Fruit fly (Drosophila melanogaster) whole organism, embryonic: ENCODE data around the gene CG33299.

Experiments
- Awh ChIP-seq: fragments of 200-800 bp; sonication (Bioruptor generic); IDR thresholded peaks from 2 replicates; pipeline ENCODE4, ENCODE4 v1.3.6; 2022; ENCODE audit warnings: missing biosample characterization, missing genetic modification characterization
- B-H1 ChIP-seq: fragments of 200-800 bp; sonication (Bioruptor generic); IDR thresholded peaks from 3 replicates; pipeline ENCODE4 v1.3.6; 2022; ENCODE audit warnings: missing biosample characterization, missing genetic modification characterization
- CG10274 ChIP-seq: fragments of 200-800 bp; sonication (Bioruptor generic); optimal IDR thresholded peaks from 3 replicates; lab custom pipeline; 2017; ENCODE audit warnings: missing biosample characterization, mild to moderate bottlenecking, missing genetic modification characterization
- CG11504 ChIP-seq: fragments of 200-800 bp; sonication (Bioruptor generic); optimal IDR thresholded peaks from 3 replicates; lab custom pipeline; 2019; ENCODE audit warnings: missing biosample characterization, mild to moderate bottlenecking, missing genetic modification characterization, moderate library complexity
- CG12104 ChIP-seq: fragments of 200-800 bp; sonication (Bioruptor generic); optimal IDR thresholded peaks from 3 replicates; lab custom pipeline; 2016; ENCODE audit warnings: missing biosample characterization, missing genetic modification characterization
- CG13296 ChIP-seq: fragments of 200-800 bp; sonication (Bioruptor generic); optimal IDR thresholded peaks from 3 replicates; lab custom pipeline; 2018; ENCODE audit warnings: missing biosample characterization, mild to moderate bottlenecking, missing genetic modification characterization
- CG14014 ChIP-seq: fragments of 200-800 bp; sonication (Bioruptor generic); IDR thresholded peaks from 2 replicates; pipeline ENCODE4 v1.3.6; 2022; ENCODE audit warnings: missing biosample characterization, missing genetic modification characterization
- CG15696 ChIP-seq: fragments of 200-800 bp; sonication (Bioruptor generic); optimal IDR thresholded peaks from 2 replicates; lab custom pipeline; 2019; ENCODE audit warnings: missing biosample characterization, mild to moderate bottlenecking, missing genetic modification characterization, moderate library complexity
- CG16813 ChIP-seq: fragments of 200-800 bp; sonication (Bioruptor generic); IDR thresholded peaks from 3 replicates; pipeline ENCODE4 v1.3.6; 2022; ENCODE audit warnings: missing biosample characterization, missing genetic modification characterization; ENCODE audit not compliant: partially characterized antibody
- CG2120 ChIP-seq: fragments of 200-800 bp; sonication (Bioruptor generic); optimal IDR thresholded peaks from 3 replicates; lab custom pipeline; 2016; ENCODE audit warnings: missing biosample characterization, missing genetic modification characterization
- CG2129 ChIP-seq: fragments of 200-800 bp; sonication (Bioruptor generic); IDR thresholded peaks from 2 replicates; pipeline ENCODE4 v1.3.6; 2022; ENCODE audit warnings: missing biosample characterization, missing genetic modification characterization; ENCODE audit not compliant: partially characterized antibody
- CG2875 ChIP-seq: fragments of 200-800 bp; sonication (Bioruptor generic); optimal IDR thresholded peaks from 2 replicates; lab custom pipeline; 2017; ENCODE audit warnings: missing biosample characterization, mild to moderate bottlenecking, missing genetic modification characterization, missing genetic modification reagents
- CG2889 ChIP-seq: fragments of 200-800 bp; sonication (Bioruptor generic); IDR thresholded peaks from 3 replicates; pipeline ENCODE4 v1.3.6; 2022; ENCODE audit warnings: missing biosample characterization, missing genetic modification characterization
- CG30403 ChIP-seq: fragments of 200-800 bp; sonication (Bioruptor generic); optimal IDR thresholded peaks from 3 replicates; lab custom pipeline; 2016; ENCODE audit warnings: missing biosample characterization, missing genetic modification characterization
- CG31441 ChIP-seq: fragments of 200-800 bp; sonication (Bioruptor generic); IDR thresholded peaks from 2 replicates; pipeline ENCODE4 v1.3.6; 2022; ENCODE audit warnings: missing biosample characterization, missing genetic modification characterization
- CG33557 ChIP-seq: fragments of 200-800 bp; sonication (Bioruptor generic); optimal IDR thresholded peaks from 2 replicates; lab custom pipeline; 2019; ENCODE audit warnings: missing biosample characterization, mild to moderate bottlenecking, missing genetic modification characterization, moderate library complexity
- CG43689 ChIP-seq: fragments of 200-800 bp; sonication (Bioruptor generic); IDR thresholded peaks from 2 replicates; pipeline ENCODE4 v1.3.6; 2022; ENCODE audit warnings: missing biosample characterization, missing genetic modification characterization
- CG5953 ChIP-seq: fragments of 200-800 bp; sonication (Bioruptor generic); IDR thresholded peaks from 2 replicates; pipeline ENCODE4 v1.3.6; 2022; ENCODE audit warnings: missing biosample characterization, missing genetic modification characterization
- CG7745 ChIP-seq: fragments of 200-800 bp; sonication (Bioruptor generic); optimal IDR thresholded peaks from 2 replicates; lab custom pipeline; 2018; ENCODE audit warnings: missing biosample characterization, mild to moderate bottlenecking, missing genetic modification characterization, moderate library complexity
- CG8089 ChIP-seq: fragments of 200-800 bp; sonication (Bioruptor generic); optimal IDR thresholded peaks from 3 replicates; lab custom pipeline; 2016; ENCODE audit warnings: missing biosample characterization, missing genetic modification characterization
- CG8388 ChIP-seq: fragments of 200-800 bp; sonication (Bioruptor generic); optimal IDR thresholded peaks from 2 replicates; lab custom pipeline; 2019; ENCODE audit warnings: missing biosample characterization, mild to moderate bottlenecking, missing genetic modification characterization, moderate library complexity
- CG8478 ChIP-seq: fragments of >200 bp; optimal IDR thresholded peaks from 2 replicates; lab custom pipeline; 2018
- Deaf1 ChIP-seq: fragments of 200-800 bp; optimal IDR thresholded peaks from 3 replicates; lab custom pipeline; 2019; ENCODE audit warnings: missing biosample characterization, mild to moderate bottlenecking, missing genetic modification characterization, moderate library complexity
- Doc3 ChIP-seq: fragments of 200-800 bp; sonication (Bioruptor generic); IDR thresholded peaks from 3 replicates; pipeline ENCODE4 v1.3.6; 2022; ENCODE audit warnings: missing biosample characterization, missing genetic modification characterization; ENCODE audit not compliant: partially characterized antibody
- E2f1 ChIP-seq: fragments of 200-800 bp; sonication (Bioruptor generic); IDR thresholded peaks from 2 replicates; pipeline ENCODE4 v1.3.6; 2022; ENCODE audit warnings: missing biosample characterization, missing genetic modification characterization
- Elba2 ChIP-seq: fragments of 200-800 bp; sonication (Bioruptor generic); optimal IDR thresholded peaks from 3 replicates; lab custom pipeline; 2016; ENCODE audit warnings: missing biosample characterization, missing genetic modification characterization
- HLH3B ChIP-seq: fragments of 200-800 bp; sonication (Bioruptor generic); IDR thresholded peaks from 2 replicates; pipeline ENCODE4 v1.3.6; 2022; ENCODE audit warnings: missing biosample characterization, missing genetic modification characterization
- Hmr ChIP-seq: fragments of 200-800 bp; sonication (Bioruptor generic); optimal IDR thresholded peaks from 3 replicates; lab custom pipeline; 2017; ENCODE audit warnings: mild to moderate bottlenecking, missing biosample characterization, missing genetic modification reagents, missing genetic modification characterization
- Hr78 ChIP-seq, 2 experiments: fragments of 200-800 bp in 1 of 2; fragments of >200 bp in 1 of 2; sonication (Bioruptor generic) in 1 of 2; optimal IDR thresholded peaks; 2 replicates each; lab custom pipeline; 2017 to 2019; ENCODE audit warnings: missing biosample characterization in 2 of 2, missing genetic modification characterization in 2 of 2, mild to moderate bottlenecking in 1 of 2, moderate library complexity in 1 of 2
- Kr ChIP-seq: fragments of 200-800 bp; sonication (Bioruptor generic); optimal IDR thresholded peaks from 2 replicates; lab custom pipeline; 2017; ENCODE audit warnings: missing biosample characterization, mild to moderate bottlenecking, missing genetic modification characterization
- Mad ChIP-seq: fragments of 200-800 bp; sonication (Bioruptor generic); optimal IDR thresholded peaks from 2 replicates; lab custom pipeline; 2016; ENCODE audit warnings: missing biosample characterization, missing genetic modification characterization
- Med ChIP-seq: fragments of 200-800 bp; sonication (Bioruptor generic); peaks from one replicate; lab custom pipeline; 2016; ENCODE audit warnings: missing biosample characterization, missing genetic modification characterization, mild to moderate bottlenecking, inconsistent platforms, moderate library complexity
- ab ChIP-seq: fragments of 200-800 bp; sonication (Bioruptor generic); optimal IDR thresholded peaks from 2 replicates; lab custom pipeline; 2016; ENCODE audit warnings: missing biosample characterization, missing genetic modification characterization
- ara ChIP-seq: fragments of 200-800 bp; sonication (Bioruptor generic); IDR thresholded peaks from 2 replicates; pipeline ENCODE4 v1.3.6; 2022; ENCODE audit warnings: missing biosample characterization, missing genetic modification characterization
- ase ChIP-seq: fragments of 200-800 bp; sonication (Bioruptor generic); IDR thresholded peaks from 3 replicates; pipeline ENCODE4 v1.3.6; 2022; ENCODE audit warnings: missing biosample characterization, missing genetic modification characterization
- cad ChIP-seq: fragments of >200 bp; optimal IDR thresholded peaks from 2 replicates; lab custom pipeline; 2017; ENCODE audit warnings: missing biosample characterization, missing genetic modification characterization
- chif ChIP-seq, 2 experiments: fragments of 200-800 bp; sonication (Bioruptor generic); optimal IDR thresholded peaks; 3 replicates each; lab custom pipeline; 2016; ENCODE audit warnings: missing biosample characterization in 2 of 2, missing genetic modification characterization in 2 of 2
- chinmo ChIP-seq: fragments of 200-800 bp; sonication (Bioruptor generic); IDR thresholded peaks from 4 replicates; pipeline ENCODE4 v1.3.6; 2022; ENCODE audit warnings: missing biosample characterization, missing genetic modification characterization; ENCODE audit not compliant: partially characterized antibody
- dan ChIP-seq: fragments of 200-800 bp; sonication (Bioruptor generic); IDR thresholded peaks from 2 replicates; pipeline ENCODE4 v1.3.6; 2022; ENCODE audit warnings: missing biosample characterization, missing genetic modification characterization
- dmrt99B ChIP-seq: fragments of 200-800 bp; sonication (Bioruptor generic); optimal IDR thresholded peaks from 2 replicates; lab custom pipeline; 2018; ENCODE audit warnings: missing biosample characterization, mild to moderate bottlenecking, missing genetic modification characterization, moderate library complexity
- dpn ChIP-seq, 2 experiments: fragments of 200-800 bp; sonication (Bioruptor generic); optimal IDR thresholded peaks; 3 replicates each; lab custom pipeline; 2016; ENCODE audit warnings: missing biosample characterization in 2 of 2, missing genetic modification characterization in 2 of 2
- dysf ChIP-seq: fragments of 200-800 bp; sonication (Bioruptor generic); IDR thresholded peaks from 3 replicates; pipeline ENCODE4 v1.3.6; 2022; ENCODE audit warnings: missing biosample characterization, missing genetic modification characterization
- ind ChIP-seq: fragments of 200-800 bp; sonication (Bioruptor generic); optimal IDR thresholded peaks from 3 replicates; lab custom pipeline; 2016; ENCODE audit warnings: missing biosample characterization, missing genetic modification characterization
- luna ChIP-seq: fragments of 200-800 bp; sonication (Bioruptor generic); optimal IDR thresholded peaks from 2 replicates; lab custom pipeline; 2016; ENCODE audit warnings: missing biosample characterization, missing genetic modification characterization
- pan ChIP-seq, 4 experiments: fragments of >200 bp in 3 of 4; fragments of 200-800 bp in 1 of 4; sonication (Bioruptor generic) in 1 of 4; optimal IDR thresholded peaks in 3 of 4; IDR thresholded peaks in 1 of 4; 2 replicates each; pipeline versions ENCODE4 v1.3.6 to Lab custom; 2017 to 2022; ENCODE audit warnings: missing biosample characterization in 2 of 4, missing genetic modification characterization in 2 of 4, mixed read lengths in 1 of 4
- rib ChIP-seq: fragments of 200-800 bp; sonication (Bioruptor generic); IDR thresholded peaks from 2 replicates; pipeline ENCODE4 v1.3.6; 2022; ENCODE audit warnings: missing biosample characterization, missing genetic modification characterization
- sob ChIP-seq: fragments of 200-800 bp; sonication (Bioruptor generic); IDR thresholded peaks from 2 replicates; pipeline ENCODE4 v1.3.6; 2022; ENCODE audit warnings: missing biosample characterization, missing genetic modification characterization
- tll ChIP-seq, 2 experiments: fragments of 200-800 bp in 1 of 2; fragments of >200 bp in 1 of 2; sonication (Bioruptor generic) in 1 of 2; optimal IDR thresholded peaks; 2 replicates each; lab custom pipeline; 2017 to 2019; ENCODE audit warnings: missing biosample characterization in 2 of 2, missing genetic modification characterization in 2 of 2, mild to moderate bottlenecking in 1 of 2, moderate library complexity in 1 of 2
- unc-4 ChIP-seq: fragments of 200-800 bp; sonication (Bioruptor generic); IDR thresholded peaks from 2 replicates; pipeline ENCODE4 v1.3.6; 2022; ENCODE audit warnings: missing biosample characterization, missing genetic modification characterization; ENCODE audit not compliant: partially characterized antibody
- unpg ChIP-seq: fragments of 200-800 bp; sonication (Bioruptor generic); optimal IDR thresholded peaks from 3 replicates; lab custom pipeline; 2018; ENCODE audit warnings: missing biosample characterization, mild to moderate bottlenecking, missing genetic modification characterization, moderate library complexity

The CG33299 gene

dm6 chr2L:9633098-9633497, 23.3 kb upstream of the CG33299 start (continued):
- no peak for TF ChIP-seq CG16813 (GFP tag; lab: Robert Waterston, UW)
- peak; percentile 84 for TF ChIP-seq Awh (GFP tag; lab: Robert Waterston, UW)
- TF ChIP-seq cad (GFP tag; lab: Kevin White, UChicago): no peak
- peak; percentile 76 for TF ChIP-seq CG2875 (GFP tag; lab: Kevin White, UChicago)
- TF ChIP-seq rib (GFP tag; lab: Robert Waterston, UW): 0 out of 2 replicates have a peak, but pooled peaks have one; percentile 22
- TF ChIP-seq CG14014 (GFP tag; lab: Robert Waterston, UW): peak; percentile 45; the same call in 1 of the 2 replicates
- peak; percentile 10 to 41 for TF ChIP-seq chif (GFP tag; optimal IDR thresholded peaks at IDR 0.05; lab: Kevin White, UChicago)
- no peak for TF ChIP-seq Elba2 (GFP tag; lab: Kevin White, UChicago)
- no peak for TF ChIP-seq ase (GFP tag; lab: Robert Waterston, UW)
- no peak for TF ChIP-seq CG2889 (GFP tag; lab: Robert Waterston, UW)
- TF ChIP-seq tll (GFP tag; optimal IDR thresholded peaks at IDR 0.05; lab: Kevin White, UChicago): no peak
- peak; percentile 17 for TF ChIP-seq CG10274 (GFP tag; lab: Kevin White, UChicago)
- TF ChIP-seq E2f1 (GFP tag; lab: Robert Waterston, UW): peak; percentile 52; the same call in 1 of the 2 replicates
- TF ChIP-seq ind (GFP tag; lab: Kevin White, UChicago): no peak
- TF ChIP-seq CG31441: peak; percentile 29; the same call in 1 of the 2 replicates
- no peak for TF ChIP-seq unc-4
- TF ChIP-seq chinmo: no peak
- peak; percentile 86 for TF ChIP-seq CG33557 (GFP tag; lab: Kevin White, UChicago)
- peak; percentile 93 for TF ChIP-seq Med (GFP tag; lab: Kevin White, UChicago)
- TF ChIP-seq B-H1 (GFP tag; lab: Robert Waterston, UW): no peak; the same call in 2 of the 3 replicates
- peak; percentile 68 for TF ChIP-seq sob (GFP tag; lab: Robert Waterston, UW)
- peak in 1 of 2 experiments; percentile 63 for TF ChIP-seq dpn (GFP tag; optimal IDR thresholded peaks at IDR 0.05; lab: Kevin White, UChicago)
- TF ChIP-seq CG8388 (GFP tag; lab: Kevin White, UChicago): no peak
- TF ChIP-seq Doc3 (GFP tag; lab: Robert Waterston, UW): no peak
- TF ChIP-seq CG12104 (GFP tag; lab: Kevin White, UChicago): peak; percentile 39
- TF ChIP-seq luna: no peak
- TF ChIP-seq CG13296 (GFP tag; lab: Kevin White, UChicago): peak; percentile 26
- TF ChIP-seq CG5953 (GFP tag; lab: Robert Waterston, UW): no peak
- TF ChIP-seq CG8478 (lab: Kevin White, UChicago): no peak
- TF ChIP-seq Hr78 (GFP tag; optimal IDR thresholded peaks at IDR 0.05; lab: Kevin White, UChicago): peak in 1 of 2 experiments; percentile 26
- no peak for TF ChIP-seq dysf (GFP tag; lab: Robert Waterston, UW)
- TF ChIP-seq CG2129 (GFP tag; lab: Robert Waterston, UW): no peak
- TF ChIP-seq pan (optimal IDR thresholded peaks at IDR 0.05; lab: Kevin White, UChicago): no peak
- peak in 1 of 2 experiments; percentile 43 for TF ChIP-seq pan (GFP tag; optimal IDR thresholded peaks at IDR 0.05 in 1 of 2, IDR thresholded peaks at IDR 0.05 in 1 of 2)
- peak; percentile 82 for TF ChIP-seq Kr (GFP tag; lab: Kevin White, UChicago)
- TF ChIP-seq CG11504 (tag; lab: Kevin White, UChicago): no peak
- TF ChIP-seq ara: peak; percentile 80
- no peak for TF ChIP-seq Deaf1 (tag; lab: Kevin White, UChicago)
- TF ChIP-seq ab (GFP tag; lab: Kevin White, UChicago): no peak
- peak; percentile 96 for TF ChIP-seq CG15696 (tag; lab: Kevin White, UChicago)
- peak; percentile 41 for TF ChIP-seq Hmr (GFP tag; lab: Kevin White, UChicago)
- peak; percentile 82 for TF ChIP-seq CG7745 (tag; lab: Kevin White, UChicago)
- peak; percentile 45 for TF ChIP-seq unpg (GFP tag; lab: Kevin White, UChicago)
- peak; percentile 50 for TF ChIP-seq CG8089
- no peak for TF ChIP-seq CG2120 (GFP tag; lab: Kevin White, UChicago)
- no peak for TF ChIP-seq CG30403
- TF ChIP-seq dan (GFP tag; lab: Robert Waterston, UW): no peak
- peak; percentile 8 for TF ChIP-seq Mad (GFP tag; lab: Kevin White, UChicago)
- no peak for TF ChIP-seq CG43689 (GFP tag; lab: Robert Waterston, UW)
- peak; percentile 23 for TF ChIP-seq dmrt99B
- TF ChIP-seq HLH3B (GFP tag; lab: Robert Waterston, UW): peak; percentile 66; the same call in 1 of the 2 replicates
